Fruit fly (Drosophila melanogaster) whole organism, embryonic: ENCODE measurements around the gene CG12171.

ENCODE experiments used
- Atf3 ChIP-seq: fragments of 200-800 bp; sonication (Bioruptor generic); optimal IDR thresholded peaks from 3 replicates; lab custom pipeline; 2016; ENCODE audit warnings: missing biosample characterization, missing genetic modification characterization
- BtbVII ChIP-seq: fragments of 200-800 bp; sonication (Bioruptor generic); optimal IDR thresholded peaks from 3 replicates; lab custom pipeline; 2017; ENCODE audit warnings: missing biosample characterization, mild to moderate bottlenecking, missing genetic modification characterization
- CG10654 ChIP-seq: fragments of 200-800 bp; sonication (Bioruptor generic); optimal IDR thresholded peaks from 2 replicates; lab custom pipeline; 2016; ENCODE audit warnings: missing biosample characterization, missing genetic modification characterization
- CG11504 ChIP-seq: fragments of 200-800 bp; sonication (Bioruptor generic); optimal IDR thresholded peaks from 3 replicates; lab custom pipeline; 2019; ENCODE audit warnings: missing biosample characterization, mild to moderate bottlenecking, missing genetic modification characterization, moderate library complexity
- CG14667 ChIP-seq: fragments of 200-800 bp; sonication (Bioruptor generic); IDR thresholded peaks from 2 replicates; pipeline ENCODE4 v1.3.6; 2022; ENCODE audit warnings: missing biosample characterization, missing genetic modification characterization
- CG15514 ChIP-seq: fragments of 200-800 bp; sonication (Bioruptor generic); optimal IDR thresholded peaks from 3 replicates; lab custom pipeline; 2017; ENCODE audit warnings: missing biosample characterization, missing genetic modification characterization, mild to moderate bottlenecking, moderate library complexity, missing genetic modification reagents
- CG1647 ChIP-seq: fragments of 200-800 bp; sonication (Bioruptor generic); optimal IDR thresholded peaks from 3 replicates; lab custom pipeline; 2016; ENCODE audit warnings: missing biosample characterization, missing genetic modification characterization
- CG17186 ChIP-seq: fragments of 200-800 bp; sonication (Bioruptor generic); optimal IDR thresholded peaks from 3 replicates; lab custom pipeline; 2017; ENCODE audit warnings: missing biosample characterization, missing genetic modification reagents, missing genetic modification characterization
- CG18262 ChIP-seq: fragments of 200-800 bp; optimal IDR thresholded peaks from 3 replicates; lab custom pipeline; 2019; ENCODE audit warnings: missing biosample characterization, mild to moderate bottlenecking, missing genetic modification characterization, moderate library complexity
- CG18764 ChIP-seq: fragments of 200-800 bp; sonication (Bioruptor generic); optimal IDR thresholded peaks from 3 replicates; lab custom pipeline; 2016; ENCODE audit warnings: missing biosample characterization, missing genetic modification characterization
- CG33557 ChIP-seq: fragments of 200-800 bp; sonication (Bioruptor generic); optimal IDR thresholded peaks from 2 replicates; lab custom pipeline; 2019; ENCODE audit warnings: missing biosample characterization, mild to moderate bottlenecking, missing genetic modification characterization, moderate library complexity
- CG4617 ChIP-seq: fragments of 200-800 bp; sonication (Bioruptor generic); optimal IDR thresholded peaks from 3 replicates; lab custom pipeline; 2016; ENCODE audit warnings: missing biosample characterization, missing genetic modification characterization, borderline replicate concordance
- CG5180 ChIP-seq: fragments of 200-800 bp; sonication (Bioruptor generic); optimal IDR thresholded peaks from 3 replicates; lab custom pipeline; 2017; ENCODE audit warnings: missing biosample characterization, missing genetic modification characterization, mild to moderate bottlenecking, moderate library complexity, missing genetic modification reagents
- CG7372 ChIP-seq: fragments of 200-800 bp; sonication (Bioruptor generic); IDR thresholded peaks from 2 replicates; pipeline ENCODE4 v1.3.6; 2022; ENCODE audit warnings: missing biosample characterization, missing genetic modification characterization
- CG7928 ChIP-seq: fragments of 200-800 bp; sonication (Bioruptor generic); optimal IDR thresholded peaks from 2 replicates; lab custom pipeline; 2017; ENCODE audit warnings: missing biosample characterization, mild to moderate bottlenecking, missing genetic modification characterization
- CG8281 ChIP-seq: fragments of 200-800 bp; sonication (Bioruptor generic); optimal IDR thresholded peaks from 2 replicates; lab custom pipeline; 2018; ENCODE audit warnings: missing biosample characterization, mild to moderate bottlenecking, missing genetic modification characterization, moderate library complexity
- CG8478 ChIP-seq: fragments of >200 bp; optimal IDR thresholded peaks from 2 replicates; lab custom pipeline; 2018
- Dref ChIP-seq: fragments of 200-800 bp; sonication (Bioruptor generic); IDR thresholded peaks from 2 replicates; pipeline ENCODE4 v1.3.6; 2022; ENCODE audit warnings: missing biosample characterization, missing genetic modification characterization
- Ets65A ChIP-seq: fragments of 200-800 bp; sonication (Bioruptor generic); peaks from one replicate; lab custom pipeline; 2016; ENCODE audit warnings: missing biosample characterization, missing genetic modification characterization
- H15 ChIP-seq: fragments of 200-800 bp; sonication (Bioruptor generic); IDR thresholded peaks from 3 replicates; pipeline ENCODE4 v1.3.6; 2022; ENCODE audit warnings: missing biosample characterization, missing genetic modification characterization
- HLH3B ChIP-seq: fragments of 200-800 bp; sonication (Bioruptor generic); IDR thresholded peaks from 2 replicates; pipeline ENCODE4 v1.3.6; 2022; ENCODE audit warnings: missing biosample characterization, missing genetic modification characterization
- Hand ChIP-seq: fragments of 200-800 bp; sonication (Bioruptor generic); optimal IDR thresholded peaks from 2 replicates; lab custom pipeline; 2017; ENCODE audit warnings: mild to moderate bottlenecking, missing biosample characterization, missing genetic modification reagents, missing genetic modification characterization
- Hey ChIP-seq: fragments of 200-800 bp; sonication (Bioruptor generic); optimal IDR thresholded peaks from 3 replicates; lab custom pipeline; 2018; ENCODE audit warnings: missing biosample characterization, mild to moderate bottlenecking, missing genetic modification characterization
- HmgZ ChIP-seq: fragments of 200-800 bp; sonication (Bioruptor generic); optimal IDR thresholded peaks from 2 replicates; lab custom pipeline; 2018; ENCODE audit warnings: missing biosample characterization, mild to moderate bottlenecking, missing genetic modification characterization
- Hr3 ChIP-seq: fragments of 200-800 bp; sonication (Bioruptor generic); optimal IDR thresholded peaks from 3 replicates; lab custom pipeline; 2016; ENCODE audit warnings: missing biosample characterization, missing genetic modification characterization
- Hr51 ChIP-seq, 2 experiments: fragments of 200-800 bp; sonication (Bioruptor generic); optimal IDR thresholded peaks; 2 replicates in 1 of 2; 3 replicates in 1 of 2; lab custom pipeline; 2016 to 2018; ENCODE audit warnings: missing biosample characterization in 2 of 2, missing genetic modification characterization in 2 of 2, mild to moderate bottlenecking in 1 of 2, moderate library complexity in 1 of 2
- Nf-YB ChIP-seq: fragments of 200-800 bp; sonication (Bioruptor generic); optimal IDR thresholded peaks from 3 replicates; lab custom pipeline; 2019; ENCODE audit warnings: missing biosample characterization, mild to moderate bottlenecking, missing genetic modification characterization, moderate library complexity
- Oaz ChIP-seq: fragments of 200-800 bp; sonication (Bioruptor generic); IDR thresholded peaks from 2 replicates; pipeline ENCODE4 v1.3.6; 2022; ENCODE audit warnings: missing biosample characterization, missing genetic modification characterization
- Sox102F ChIP-seq: fragments of 200-800 bp; sonication (Bioruptor generic); optimal IDR thresholded peaks from 2 replicates; lab custom pipeline; 2018; ENCODE audit warnings: missing biosample characterization, mild to moderate bottlenecking, missing genetic modification characterization, moderate library complexity
- Spps ChIP-seq: fragments of 200-800 bp; sonication (Bioruptor generic); optimal IDR thresholded peaks from 2 replicates; lab custom pipeline; 2018; ENCODE audit warnings: missing biosample characterization, mild to moderate bottlenecking, missing genetic modification characterization
- Stat92E ChIP-seq, 3 experiments: fragments of >200 bp in 2 of 3; fragments of 200-800 bp in 1 of 3; sonication (Bioruptor generic) in 1 of 3; optimal IDR thresholded peaks; 2 replicates each; lab custom pipeline; 2017 to 2019; ENCODE audit warnings: missing biosample characterization in 3 of 3, missing genetic modification characterization in 3 of 3, mild to moderate bottlenecking in 1 of 3, moderate library complexity in 1 of 3
- Usf ChIP-seq: fragments of 200-800 bp; sonication (Bioruptor generic); optimal IDR thresholded peaks from 2 replicates; lab custom pipeline; 2017; ENCODE audit warnings: missing genotype, missing biosample characterization, missing genetic modification characterization
- bab2 ChIP-seq: fragments of 200-800 bp; sonication (Bioruptor generic); optimal IDR thresholded peaks from 2 replicates; lab custom pipeline; 2016; ENCODE audit warnings: missing biosample characterization, missing genetic modification characterization
- ci ChIP-seq: fragments of 200-800 bp; sonication (Bioruptor generic); IDR thresholded peaks from 3 replicates; pipeline ENCODE4 v1.3.6; 2022; ENCODE audit warnings: missing biosample characterization, missing genetic modification characterization
- fd96Cb ChIP-seq: fragments of 200-800 bp; sonication (Bioruptor generic); optimal IDR thresholded peaks from 2 replicates; lab custom pipeline; 2018; ENCODE audit warnings: missing biosample characterization, mild to moderate bottlenecking, missing genetic modification characterization, moderate library complexity
- fru ChIP-seq: fragments of >200 bp; optimal IDR thresholded peaks from 2 replicates; lab custom pipeline; 2017
- h ChIP-seq: fragments of >200 bp; optimal IDR thresholded peaks from 2 replicates; lab custom pipeline; 2017
- hkb ChIP-seq, 2 experiments: fragments of 200-800 bp in 1 of 2; fragments of >200 bp in 1 of 2; sonication (Bioruptor generic) in 1 of 2; IDR thresholded peaks in 1 of 2; optimal IDR thresholded peaks in 1 of 2; 2 replicates each; pipeline versions ENCODE4 v1.3.6 to Lab custom; 2017 to 2022; ENCODE audit warnings: missing biosample characterization in 1 of 2, missing genetic modification characterization in 1 of 2
- ind ChIP-seq: fragments of 200-800 bp; sonication (Bioruptor generic); optimal IDR thresholded peaks from 3 replicates; lab custom pipeline; 2016; ENCODE audit warnings: missing biosample characterization, missing genetic modification characterization
- kah ChIP-seq: fragments of 200-800 bp; sonication (Bioruptor generic); optimal IDR thresholded peaks from 2 replicates; lab custom pipeline; 2018; ENCODE audit warnings: missing biosample characterization, mild to moderate bottlenecking, missing genetic modification characterization
- lilli ChIP-seq: fragments of 200-800 bp; sonication (Bioruptor generic); optimal IDR thresholded peaks from 3 replicates; lab custom pipeline; 2016; ENCODE audit warnings: missing biosample characterization, missing genetic modification characterization
- luna ChIP-seq: fragments of 200-800 bp; sonication (Bioruptor generic); optimal IDR thresholded peaks from 2 replicates; lab custom pipeline; 2016; ENCODE audit warnings: missing biosample characterization, missing genetic modification characterization
- mirr ChIP-seq: fragments of 200-800 bp; sonication (Bioruptor generic); optimal IDR thresholded peaks from 3 replicates; lab custom pipeline; 2018; ENCODE audit warnings: missing biosample characterization, mild to moderate bottlenecking, missing genetic modification characterization
- pho ChIP-seq: fragments of 200-800 bp; sonication (Bioruptor generic); optimal IDR thresholded peaks from 2 replicates; lab custom pipeline; 2016; ENCODE audit warnings: missing biosample characterization, missing genetic modification characterization
- pros ChIP-seq: fragments of 200-800 bp; sonication (Bioruptor generic); optimal IDR thresholded peaks from 3 replicates; lab custom pipeline; 2019; ENCODE audit warnings: missing biosample characterization, mild to moderate bottlenecking, missing genetic modification characterization, moderate library complexity
- sc ChIP-seq, 3 experiments: fragments of >200 bp in 2 of 3; fragments of 200-800 bp in 1 of 3; sonication (Bioruptor generic) in 1 of 3; optimal IDR thresholded peaks; 2 replicates in 2 of 3; 3 replicates in 1 of 3; lab custom pipeline; 2017; ENCODE audit warnings: mild to moderate bottlenecking in 1 of 3, missing biosample characterization in 1 of 3, missing genetic modification characterization in 1 of 3, missing genetic modification reagents in 1 of 3
- schlank ChIP-seq: fragments of 200-800 bp; sonication (Bioruptor generic); optimal IDR thresholded peaks from 2 replicates; lab custom pipeline; 2018; ENCODE audit warnings: missing biosample characterization, mild to moderate bottlenecking, missing genetic modification characterization
- sima ChIP-seq: fragments of 200-800 bp; sonication (Bioruptor generic); optimal IDR thresholded peaks from 2 replicates; lab custom pipeline; 2016; ENCODE audit warnings: missing biosample characterization, missing genetic modification characterization
- slp2 ChIP-seq: fragments of 200-800 bp; sonication (Bioruptor generic); optimal IDR thresholded peaks from 2 replicates; lab custom pipeline; 2016; ENCODE audit warnings: missing biosample characterization, missing genetic modification characterization

CG12171 gene

dm6 chr3R:5672658-5673217 lies 39.3 kb downstream of the CG12171 start (continued):
- peak; percentile 74 for TF ChIP-seq CG18764
- no peak for TF ChIP-seq fru (lab: Kevin White, UChicago)
- TF ChIP-seq slp2 (GFP tag; lab: Kevin White, UChicago) = peak; percentile 22
- peak; percentile 20 for TF ChIP-seq ind (GFP tag; lab: Kevin White, UChicago)
- no peak for TF ChIP-seq Oaz (GFP tag; lab: Robert Waterston, UW)
- peak; percentile 97 for TF ChIP-seq mirr (GFP tag; lab: Kevin White, UChicago)
- 0 out of 3 replicates have a peak, but pooled peaks have one; percentile 8 for TF ChIP-seq H15 (GFP tag; lab: Robert Waterston, UW)
- TF ChIP-seq Ets65A = peak; percentile 79
- TF ChIP-seq CG4617 (GFP tag; lab: Kevin White, UChicago) = peak; percentile 25
- TF ChIP-seq CG14667 (GFP tag; lab: Robert Waterston, UW) = no peak
- TF ChIP-seq hkb (optimal IDR thresholded peaks at IDR 0.05; lab: Kevin White, UChicago) = no peak
- TF ChIP-seq hkb (GFP tag; IDR thresholded peaks at IDR 0.05; lab: Robert Waterston, UW) = peak; percentile 78
- TF ChIP-seq CG7928 (GFP tag; lab: Kevin White, UChicago) = peak; percentile 25
- peak; percentile 41 for TF ChIP-seq CG10654
- peak; percentile 54 for TF ChIP-seq Atf3
- 0 out of 2 replicates have a peak, but pooled peaks have one; percentile 33 for TF ChIP-seq CG7372 (GFP tag; lab: Robert Waterston, UW)
- peak; percentile 92 for TF ChIP-seq BtbVII (GFP tag; lab: Kevin White, UChicago)
- TF ChIP-seq Hr3 (GFP tag; lab: Kevin White, UChicago) = peak; percentile 11
- TF ChIP-seq fd96Cb (tag; lab: Kevin White, UChicago) = no peak
- peak; percentile 90 for TF ChIP-seq ci (GFP tag; lab: Robert Waterston, UW)
- TF ChIP-seq Dref (GFP tag; lab: Robert Waterston, UW) = no peak
- peak; percentile 61 for TF ChIP-seq Sox102F (GFP tag; lab: Kevin White, UChicago)
- TF ChIP-seq sc (optimal IDR thresholded peaks at IDR 0.05; lab: Kevin White, UChicago) = no peak
- peak; percentile 77 for TF ChIP-seq sc (GFP tag; optimal IDR thresholded peaks at IDR 0.05; lab: Kevin White, UChicago)
- peak; percentile 0 for TF ChIP-seq luna (GFP tag; lab: Kevin White, UChicago)
- TF ChIP-seq CG8478 = no peak
- no peak for TF ChIP-seq h (lab: Kevin White, UChicago)
- TF ChIP-seq pros (GFP tag; lab: Kevin White, UChicago) = peak; percentile 77
- peak; percentile 86 for TF ChIP-seq kah (GFP tag; lab: Kevin White, UChicago)
- peak; percentile 86 for TF ChIP-seq schlank (tag; lab: Kevin White, UChicago)
- no peak for TF ChIP-seq CG11504 (tag; lab: Kevin White, UChicago)
- TF ChIP-seq Usf (GFP tag; lab: Kevin White, UChicago) = peak; percentile 21
- TF ChIP-seq bab2 = peak; percentile 77
- TF ChIP-seq CG1647 (GFP tag; lab: Kevin White, UChicago) = no peak
- peak; percentile 64; the same call in 1 of the 2 replicates for TF ChIP-seq HLH3B
- TF ChIP-seq CG15514 (GFP tag; lab: Kevin White, UChicago) = peak; percentile 72
- TF ChIP-seq Spps (tag; lab: Kevin White, UChicago) = peak; percentile 53
- peak; percentile 32 for TF ChIP-seq sima (GFP tag; lab: Kevin White, UChicago)
- TF ChIP-seq CG33557 (GFP tag; lab: Kevin White, UChicago) = peak; percentile 89
- TF ChIP-seq Stat92E (GFP tag; optimal IDR thresholded peaks at IDR 0.05; lab: Kevin White, UChicago) = peak in 1 of 3 experiments; percentile 67
- TF ChIP-seq Hr51 (GFP tag; optimal IDR thresholded peaks at IDR 0.05; lab: Kevin White, UChicago) = peak in 1 of 2 experiments; percentile 56
- peak; percentile 18 for TF ChIP-seq pho
- peak; percentile 62 for TF ChIP-seq CG8281 (tag; lab: Kevin White, UChicago)
- TF ChIP-seq Hand = peak; percentile 76
- peak; percentile 42 for TF ChIP-seq lilli (GFP tag; lab: Kevin White, UChicago)
- TF ChIP-seq HmgZ (tag; lab: Kevin White, UChicago) = peak; percentile 85
- peak; percentile 85 for TF ChIP-seq Hey
- TF ChIP-seq CG5180 (GFP tag; lab: Kevin White, UChicago) = peak; percentile 83
- TF ChIP-seq CG18262 (tag; lab: Kevin White, UChicago) = peak; percentile 67
- peak; percentile 73 for TF ChIP-seq Nf-YB
- TF ChIP-seq CG17186 = peak; percentile 56
